Comparison of ENCODE assay signal across 1 fruit fly cellular context in genomic region chrX:7690683-7691082, dm6.
TF ChIP-seq lines count a peak whose summit lies in the region.

No protein-coding gene starts in this region.

TF ChIP-seq in whole organism, embryonic, 481 proteins besides CTCF, POLR2A, EP300 and RAD21 (continued from another document and continues in another):
- TF ChIP-seq Rx (GFP tag; IDR thresholded peaks at IDR 0.05; lab: Robert Waterston, UW) (no peak), CG1529 (GFP tag; optimal IDR thresholded peaks at IDR 0.05; lab: Kevin White, UChicago) (peak; percentile 32), mirr (GFP tag; optimal IDR thresholded peaks at IDR 0.05; lab: Kevin White, UChicago) (peak; percentile 54), CG12299 (tag; optimal IDR thresholded peaks at IDR 0.05; lab: Kevin White, UChicago) (peak; percentile 70), tx (GFP tag; optimal IDR thresholded peaks at IDR 0.05; lab: Kevin White, UChicago) (no peak), aop (GFP tag; IDR thresholded peaks at IDR 0.05; lab: Robert Waterston, UW) (no peak), CG3847 (GFP tag; IDR thresholded peaks at IDR 0.05; lab: Robert Waterston, UW) (no peak), sd (tag; optimal IDR thresholded peaks at IDR 0.05; lab: Kevin White, UChicago) (no peak), cas (GFP tag; IDR thresholded peaks at IDR 0.05; lab: Robert Waterston, UW) (no peak), CG17328 (GFP tag; IDR thresholded peaks at IDR 0.05; lab: Robert Waterston, UW) (no peak), CG7786 (GFP tag; optimal IDR thresholded peaks at IDR 0.05; lab: Kevin White, UChicago) (peak; percentile 21), hth (optimal IDR thresholded peaks at IDR 0.05; lab: Kevin White, UChicago) (no peak), gro (GFP tag; optimal IDR thresholded peaks at IDR 0.05; lab: Kevin White, UChicago) (peak; percentile 33), gem (tag; optimal IDR thresholded peaks at IDR 0.05; lab: Kevin White, UChicago) (no peak), tna (GFP tag; IDR thresholded peaks at IDR 0.05; lab: Robert Waterston, UW; ENCODE audit: partially characterized antibody) (no peak), Sry-β (GFP tag; optimal IDR thresholded peaks at IDR 0.05; lab: Kevin White, UChicago) (no peak), CG13296 (GFP tag; optimal IDR thresholded peaks at IDR 0.05; lab: Kevin White, UChicago) (peak; percentile 84), ranshi (GFP tag; IDR thresholded peaks at IDR 0.05; lab: Robert Waterston, UW) (no peak; the same call in 1 of the 2 replicates), Dad (GFP tag; optimal IDR thresholded peaks at IDR 0.05; lab: Kevin White, UChicago) (no peak), grau (tag; optimal IDR thresholded peaks at IDR 0.05; lab: Kevin White, UChicago) (peak; percentile 47), dmrt11E (tag; optimal IDR thresholded peaks at IDR 0.05; lab: Kevin White, UChicago) (no peak), CG3407 (GFP tag; optimal IDR thresholded peaks at IDR 0.05; lab: Kevin White, UChicago) (peak; percentile 69), NC2β (GFP tag; optimal IDR thresholded peaks at IDR 0.05; lab: Kevin White, UChicago) (peak; percentile 17), CG17612 (GFP tag; IDR thresholded peaks at IDR 0.05; lab: Robert Waterston, UW) (no peak), Med (GFP tag; lab: Kevin White, UChicago) (peak; percentile 84), bowl (GFP tag; IDR thresholded peaks at IDR 0.05; lab: Robert Waterston, UW) (0 out of 2 replicates have a peak, but pooled peaks have one; percentile 34), CG6683 (GFP tag; optimal IDR thresholded peaks at IDR 0.05; lab: Kevin White, UChicago) (peak; percentile 54), CG6813 (GFP tag; optimal IDR thresholded peaks at IDR 0.05; lab: Kevin White, UChicago) (peak; percentile 77), prd (optimal IDR thresholded peaks at IDR 0.05; lab: Kevin White, UChicago) (no peak), prd (GFP tag; IDR thresholded peaks at IDR 0.05; lab: Robert Waterston, UW) (no peak), zf30C (GFP tag; optimal IDR thresholded peaks at IDR 0.05; lab: Kevin White, UChicago) (peak; percentile 66), btn (GFP tag; optimal IDR thresholded peaks at IDR 0.05; lab: Kevin White, UChicago) (peak; percentile 3), hb (GFP tag; IDR thresholded peaks at IDR 0.05; lab: Robert Waterston, UW; ENCODE audit: partially characterized antibody) (no peak), lab (GFP tag; optimal IDR thresholded peaks at IDR 0.05; lab: Kevin White, UChicago) (peak; percentile 79), Trl (optimal IDR thresholded peaks at IDR 0.05; lab: Kevin White, UChicago) (peak; percentile 75 to 97), Trl (GFP tag; optimal IDR thresholded peaks at IDR 0.05; lab: Kevin White, UChicago) (peak; percentile 32), CG3163 (GFP tag; optimal IDR thresholded peaks at IDR 0.05; lab: Kevin White, UChicago) (peak; percentile 85), nom (GFP tag; optimal IDR thresholded peaks at IDR 0.05; lab: Kevin White, UChicago) (no peak), HLH54F (GFP tag; optimal IDR thresholded peaks at IDR 0.05; lab: Kevin White, UChicago) (no peak), emc (GFP tag; optimal IDR thresholded peaks at IDR 0.05; lab: Kevin White, UChicago) (no peak), CG15011 (GFP tag; optimal IDR thresholded peaks at IDR 0.05; lab: Kevin White, UChicago) (peak; percentile 45), Tbp (GFP tag; optimal IDR thresholded peaks at IDR 0.05; lab: Kevin White, UChicago) (no peak), Awh (GFP tag; IDR thresholded peaks at IDR 0.05; lab: Robert Waterston, UW) (peak; percentile 41; the same call in 1 of the 2 replicates), pfk (GFP tag; optimal IDR thresholded peaks at IDR 0.05; lab: Kevin White, UChicago) (peak; percentile 55), crc (GFP tag; optimal IDR thresholded peaks at IDR 0.05; lab: Kevin White, UChicago) (no peak), run (tag; optimal IDR thresholded peaks at IDR 0.05; lab: Kevin White, UChicago) (no peak), CG43689 (GFP tag; IDR thresholded peaks at IDR 0.05; lab: Robert Waterston, UW) (no peak), Mes4 (GFP tag; optimal IDR thresholded peaks at IDR 0.05; lab: Kevin White, UChicago) (peak; percentile 46), CG6272 (GFP tag; IDR thresholded peaks at IDR 0.05; lab: Robert Waterston, UW) (no peak), CG32767 (GFP tag; IDR thresholded peaks at IDR 0.05; lab: Robert Waterston, UW) (0 out of 2 replicates have a peak, but pooled peaks have one; percentile 18), Rfx (GFP tag; IDR thresholded peaks at IDR 0.05; lab: Robert Waterston, UW) (peak; percentile 55; the same call in 1 of the 2 replicates), kah (GFP tag; optimal IDR thresholded peaks at IDR 0.05; lab: Kevin White, UChicago) (peak; percentile 61), phol (tag; optimal IDR thresholded peaks at IDR 0.05; lab: Kevin White, UChicago) (no peak), toy (GFP tag; IDR thresholded peaks at IDR 0.05; lab: Robert Waterston, UW) (0 out of 2 replicates have a peak, but pooled peaks have one; percentile 23), CG2712 (tag; optimal IDR thresholded peaks at IDR 0.05; lab: Kevin White, UChicago) (peak; percentile 34), slp2 (GFP tag; optimal IDR thresholded peaks at IDR 0.05; lab: Kevin White, UChicago) (no peak), cwo (GFP tag; optimal IDR thresholded peaks at IDR 0.05; lab: Kevin White, UChicago) (no peak), CG13624 (GFP tag; optimal IDR thresholded peaks at IDR 0.05; lab: Kevin White, UChicago) (peak; percentile 21), CG17829 (tag; optimal IDR thresholded peaks at IDR 0.05; lab: Kevin White, UChicago) (no peak), Dll (GFP tag; IDR thresholded peaks at IDR 0.05; lab: Robert Waterston, UW; ENCODE audit: partially characterized antibody) (no peak), CG12769 (tag; optimal IDR thresholded peaks at IDR 0.05; lab: Kevin White, UChicago) (no peak), Dp (GFP tag; optimal IDR thresholded peaks at IDR 0.05; lab: Kevin White, UChicago) (no peak), CG8290 (GFP tag; optimal IDR thresholded peaks at IDR 0.05; lab: Kevin White, UChicago) (no peak), CG8290 (tag; optimal IDR thresholded peaks at IDR 0.05; lab: Kevin White, UChicago) (peak in 1 of 2 experiments; percentile 45), vvl (GFP tag; IDR thresholded peaks at IDR 0.05; lab: Robert Waterston, UW) (peak; percentile 44; the same call in 1 of the 2 replicates), ase (GFP tag; IDR thresholded peaks at IDR 0.05; lab: Robert Waterston, UW) (no peak), CG10543 (GFP tag; optimal IDR thresholded peaks at IDR 0.05; lab: Kevin White, UChicago) (peak; percentile 57), Abd-B (GFP tag; optimal IDR thresholded peaks at IDR 0.05; lab: Kevin White, UChicago) (no peak), Ravus (GFP tag; IDR thresholded peaks at IDR 0.05; lab: Robert Waterston, UW) (no peak), CG9817 (tag; optimal IDR thresholded peaks at IDR 0.05; lab: Kevin White, UChicago) (no peak), CG30431 (GFP tag; optimal IDR thresholded peaks at IDR 0.05; lab: Kevin White, UChicago) (no peak), chn (GFP tag; optimal IDR thresholded peaks at IDR 0.05; lab: Kevin White, UChicago) (no peak), pnt (GFP tag; optimal IDR thresholded peaks at IDR 0.05; lab: Kevin White, UChicago) (no peak), HHEX (GFP tag; optimal IDR thresholded peaks at IDR 0.05; lab: Kevin White, UChicago) (peak; percentile 76), Hey (tag; optimal IDR thresholded peaks at IDR 0.05; lab: Kevin White, UChicago) (no peak), Fer1 (GFP tag; optimal IDR thresholded peaks at IDR 0.05; lab: Kevin White, UChicago) (peak; percentile 85), CG7745 (tag; optimal IDR thresholded peaks at IDR 0.05; lab: Kevin White, UChicago) (no peak), CG8388 (GFP tag; optimal IDR thresholded peaks at IDR 0.05; lab: Kevin White, UChicago) (peak; percentile 22), Myb (GFP tag; optimal IDR thresholded peaks at IDR 0.05; lab: Kevin White, UChicago) (no peak), Nf-YC (tag; optimal IDR thresholded peaks at IDR 0.05; lab: Kevin White, UChicago) (peak; percentile 46), ac (GFP tag; optimal IDR thresholded peaks at IDR 0.05; lab: Kevin White, UChicago) (no peak), H15 (GFP tag; IDR thresholded peaks at IDR 0.05; lab: Robert Waterston, UW) (no peak), PHDP (tag; optimal IDR thresholded peaks at IDR 0.05; lab: Kevin White, UChicago) (peak; percentile 68), sqz (GFP tag; optimal IDR thresholded peaks at IDR 0.05; lab: Kevin White, UChicago) (peak; percentile 67), Max (GFP tag; optimal IDR thresholded peaks at IDR 0.05; lab: Kevin White, UChicago) (peak; percentile 17), esg (GFP tag; conservative IDR thresholded peaks at IDR 0.05; lab: Robert Waterston, UW) (no peak), Dip3 (GFP tag; optimal IDR thresholded peaks at IDR 0.05; lab: Kevin White, UChicago) (no peak), Fer2 (tag; optimal IDR thresholded peaks at IDR 0.05; lab: Kevin White, UChicago) (peak; percentile 26), CG10267 (tag; optimal IDR thresholded peaks at IDR 0.05; lab: Kevin White, UChicago) (no peak), CG1603 (tag; optimal IDR thresholded peaks at IDR 0.05; lab: Kevin White, UChicago) (no peak), pb (GFP tag; optimal IDR thresholded peaks at IDR 0.05; lab: Kevin White, UChicago) (no peak), Asciz (GFP tag; optimal IDR thresholded peaks at IDR 0.05; lab: Kevin White, UChicago) (peak; percentile 76), Camta (GFP tag; optimal IDR thresholded peaks at IDR 0.05; lab: Kevin White, UChicago) (no peak), CG10147 (GFP tag; optimal IDR thresholded peaks at IDR 0.05; lab: Kevin White, UChicago) (peak; percentile 45), CG33213 (GFP tag; optimal IDR thresholded peaks at IDR 0.05; lab: Kevin White, UChicago) (peak; percentile 18), peb (GFP tag; IDR thresholded peaks at IDR 0.05; lab: Robert Waterston, UW) (no peak), Hmr (GFP tag; optimal IDR thresholded peaks at IDR 0.05; lab: Kevin White, UChicago) (no peak), CG12155 (GFP tag; optimal IDR thresholded peaks at IDR 0.05; lab: Kevin White, UChicago) (peak; percentile 7), fd102C (GFP tag; optimal IDR thresholded peaks at IDR 0.05; lab: Kevin White, UChicago) (no peak), CG31365 (tag; optimal IDR thresholded peaks at IDR 0.05; lab: Kevin White, UChicago) (peak; percentile 50), CG10274 (GFP tag; optimal IDR thresholded peaks at IDR 0.05; lab: Kevin White, UChicago) (no peak), pho (GFP tag; optimal IDR thresholded peaks at IDR 0.05; lab: Kevin White, UChicago) (peak; percentile 13), CG17802 (tag; optimal IDR thresholded peaks at IDR 0.05; lab: Kevin White, UChicago) (no peak), slou (GFP tag; optimal IDR thresholded peaks at IDR 0.05; lab: Kevin White, UChicago) (no peak), eyg (GFP tag; optimal IDR thresholded peaks at IDR 0.05; lab: Kevin White, UChicago) (peak; percentile 29), zfh1 (GFP tag; IDR thresholded peaks at IDR 0.05; lab: Robert Waterston, UW) (no peak), ash1 (GFP tag; optimal IDR thresholded peaks at IDR 0.05; lab: Kevin White, UChicago) (peak; percentile 26), Lhr (GFP tag; optimal IDR thresholded peaks at IDR 0.05; lab: Kevin White, UChicago) (no peak), E2f1 (GFP tag; IDR thresholded peaks at IDR 0.05; lab: Robert Waterston, UW) (no peak), sisA (GFP tag; IDR thresholded peaks at IDR 0.05; lab: Robert Waterston, UW) (no peak), CG10979 (tag; optimal IDR thresholded peaks at IDR 0.05; lab: Kevin White, UChicago) (peak; percentile 26), br (optimal IDR thresholded peaks at IDR 0.05; lab: Kevin White, UChicago) (no peak), CG3281 (GFP tag; optimal IDR thresholded peaks at IDR 0.05; lab: Kevin White, UChicago) (peak; percentile 69), CG11398 (GFP tag; optimal IDR thresholded peaks at IDR 0.05; lab: Kevin White, UChicago) (peak; percentile 54), CG33557 (GFP tag; optimal IDR thresholded peaks at IDR 0.05; lab: Kevin White, UChicago) (peak; percentile 40), CG17385 (GFP tag; optimal IDR thresholded peaks at IDR 0.05; lab: Kevin White, UChicago) (peak; percentile 72), CG4360 (GFP tag; IDR thresholded peaks at IDR 0.05; lab: Robert Waterston, UW) (peak; percentile 59), CG5953 (GFP tag; IDR thresholded peaks at IDR 0.05; lab: Robert Waterston, UW) (no peak), CG11085 (GFP tag; IDR thresholded peaks at IDR 0.05; lab: Robert Waterston, UW) (no peak), CG4328 (GFP tag; optimal IDR thresholded peaks at IDR 0.05; lab: Kevin White, UChicago) (peak; percentile 49), sens-2 (GFP tag; IDR thresholded peaks at IDR 0.05; lab: Robert Waterston, UW) (peak; percentile 32; the same call in 1 of the 2 replicates), CG7357 (GFP tag; IDR thresholded peaks at IDR 0.05; lab: Robert Waterston, UW) (no peak), CG8478 (optimal IDR thresholded peaks at IDR 0.05; lab: Kevin White, UChicago) (no peak), Dfd (GFP tag; optimal IDR thresholded peaks at IDR 0.05; lab: Kevin White, UChicago) (no peak), Gsc (GFP tag; IDR thresholded peaks at IDR 0.05; lab: Robert Waterston, UW) (no peak), lmd (GFP tag; IDR thresholded peaks at IDR 0.05; lab: Robert Waterston, UW) (no peak), ems (GFP tag; optimal IDR thresholded peaks at IDR 0.05; lab: Kevin White, UChicago) (no peak), CG16779 (GFP tag; IDR thresholded peaks at IDR 0.05; lab: Robert Waterston, UW) (no peak), Hr3 (GFP tag; optimal IDR thresholded peaks at IDR 0.05; lab: Kevin White, UChicago) (no peak), CG2875 (GFP tag; optimal IDR thresholded peaks at IDR 0.05; lab: Kevin White, UChicago) (peak; percentile 55), tup (GFP tag; optimal IDR thresholded peaks at IDR 0.05; lab: Kevin White, UChicago) (no peak), CG11247 (GFP tag; IDR thresholded peaks at IDR 0.05; lab: Robert Waterston, UW) (no peak), vnd (GFP tag; IDR thresholded peaks at IDR 0.05; lab: Robert Waterston, UW; ENCODE audit: partially characterized antibody) (no peak), CG14050 (GFP tag; IDR thresholded peaks at IDR 0.05; lab: Robert Waterston, UW) (peak; percentile 37; the same call in 1 of the 3 replicates), CG1602 (GFP tag; optimal IDR thresholded peaks at IDR 0.05; lab: Kevin White, UChicago) (no peak), chif (GFP tag; optimal IDR thresholded peaks at IDR 0.05; lab: Kevin White, UChicago) (no peak), nerfin-2 (GFP tag; IDR thresholded peaks at IDR 0.05; lab: Robert Waterston, UW; ENCODE audit: partially characterized antibody) (no peak)
